Worm (Caenorhabditis elegans): Measurements from ENCODE around the gene dct-16.

- TF ChIP-seq dmd-4 (tag; optimal IDR thresholded peaks at IDR 0.05; ENCODE audit: borderline replicate concordance) (no peak), sox-4 (tag; optimal IDR thresholded peaks at IDR 0.05) (no peak), ceh-14 (tag; optimal IDR thresholded peaks at IDR 0.05) (no peak), pha-4 (tag; optimal IDR thresholded peaks at IDR 0.05) (no peak), elt-4 (tag; optimal IDR thresholded peaks at IDR 0.05) (no peak), hlh-6 (tag; optimal IDR thresholded peaks at IDR 0.05) (no peak), unc-55 (GFP tag; optimal IDR thresholded peaks at IDR 0.05) (no peak), fkh-10 (GFP tag; optimal IDR thresholded peaks at IDR 0.05) (no peak), nhr-11 (tag; optimal IDR thresholded peaks at IDR 0.05) (no peak), pqm-1 (tag; optimal IDR thresholded peaks at IDR 0.05) (no peak), pros-1 (tag; optimal IDR thresholded peaks at IDR 0.05) (no peak), hlh-30 (tag; optimal IDR thresholded peaks at IDR 0.05; ENCODE audit: insufficient read depth) (no peak), pag-3 (tag; optimal IDR thresholded peaks at IDR 0.05; ENCODE audit: borderline replicate concordance) (no peak), ama-1 (optimal IDR thresholded peaks at IDR 0.05) (no peak)
Observed at ce11 chrV:20509427-20509826, 10.6 kb upstream of the dct-16 start.

All from whole organism, late embryonic.